Worm (Caenorhabditis elegans) whole organism, L3 larva: ENCODE results near the gene gst-42.

ENCODE experiments used
- ZK546.5 ChIP-seq: sonication (generic microtip); optimal IDR thresholded peaks from 2 replicates; lab custom pipeline; 2017; ENCODE audit warnings: missing biosample characterization, missing genetic modification characterization
- ceh-16 ChIP-seq: sonication (generic microtip); optimal IDR thresholded peaks from 2 replicates; lab custom pipeline; 2017; ENCODE audit warnings: missing biosample characterization, missing genetic modification characterization
- ceh-82 ChIP-seq: fragments of 150-350 bp; optimal IDR thresholded peaks from 2 replicates; lab custom pipeline; 2014; ENCODE audit warnings: missing biosample characterization, missing genetic modification characterization
- ceh-9 ChIP-seq: sonication (generic microtip); optimal IDR thresholded peaks from 2 replicates; lab custom pipeline; 2018; ENCODE audit warnings: missing biosample characterization, missing genetic modification characterization
- egl-5 ChIP-seq: fragments of 150-350 bp; optimal IDR thresholded peaks from 2 replicates; lab custom pipeline; 2017; ENCODE audit warnings: missing biosample characterization, missing genetic modification reagents, missing genetic modification characterization, inconsistent platforms
- elt-2 ChIP-seq: sonication (generic microtip); optimal IDR thresholded peaks from 2 replicates; lab custom pipeline; 2016; ENCODE audit warnings: missing genetic modification reagents, mild to moderate bottlenecking, missing genetic modification characterization, missing compliant biosample characterization
- elt-3 ChIP-seq, 3 experiments: fragments of 150-350 bp in 1 of 3; sonication (generic microtip) in 2 of 3; optimal IDR thresholded peaks; 2 replicates in 2 of 3; 4 replicates in 1 of 3; lab custom pipeline; 2014 to 2017; ENCODE audit warnings: missing biosample characterization in 3 of 3, missing genetic modification characterization in 3 of 3
- eor-1 ChIP-seq, 2 experiments: fragments of 150-350 bp; optimal IDR thresholded peaks; 2 replicates each; lab custom pipeline; 2014 to 2018; ENCODE audit warnings: missing biosample characterization in 2 of 2, missing genetic modification characterization in 2 of 2
- fkh-10 ChIP-seq: sonication (generic microtip); optimal IDR thresholded peaks from 2 replicates; lab custom pipeline; 2017; ENCODE audit warnings: missing biosample characterization, missing genetic modification reagents, missing genetic modification characterization
- fkh-2 ChIP-seq: fragments of 150-350 bp; optimal IDR thresholded peaks from 2 replicates; lab custom pipeline; 2014; ENCODE audit warnings: missing biosample characterization, missing genetic modification reagents, missing genetic modification characterization
- jun-1 ChIP-seq: fragments of 150-350 bp; optimal IDR thresholded peaks from 2 replicates; lab custom pipeline; 2014; ENCODE audit warnings: missing biosample characterization, missing genetic modification reagents, missing genetic modification characterization
- lin-15B ChIP-seq: fragments of 150-350 bp; optimal IDR thresholded peaks from 2 replicates; lab custom pipeline; 2014; ENCODE audit warnings: missing biosample characterization, missing genetic modification characterization
- lin-39 ChIP-seq: fragments of 150-350 bp; optimal IDR thresholded peaks from 2 replicates; lab custom pipeline; 2018; ENCODE audit warnings: missing biosample characterization, missing genetic modification reagents, missing genetic modification characterization
- lsy-12 ChIP-seq: sonication (generic microtip); optimal IDR thresholded peaks from 2 replicates; lab custom pipeline; 2016; ENCODE audit warnings: mild to moderate bottlenecking, missing genetic modification characterization, missing compliant biosample characterization
- nfya-1 ChIP-seq: sonication (generic microtip); optimal IDR thresholded peaks from 2 replicates; lab custom pipeline; 2017; ENCODE audit warnings: missing genetic modification characterization, mild to moderate bottlenecking, missing compliant biosample characterization, antibody characterized with exemption, moderate library complexity; ENCODE audit not compliant: insufficient read depth
- nhr-23 ChIP-seq: fragments of 150-350 bp; optimal IDR thresholded peaks from 2 replicates; lab custom pipeline; 2014; ENCODE audit warnings: missing biosample characterization, missing genetic modification reagents, missing genetic modification characterization
- nhr-25 ChIP-seq: sonication (generic microtip); optimal IDR thresholded peaks from 2 replicates; lab custom pipeline; 2017; ENCODE audit warnings: missing biosample characterization, missing genetic modification characterization
- nhr-28 ChIP-seq: fragments of 150-350 bp; optimal IDR thresholded peaks from 2 replicates; lab custom pipeline; 2014; ENCODE audit warnings: missing biosample characterization, missing genetic modification characterization
- nhr-43 ChIP-seq: sonication (generic microtip); optimal IDR thresholded peaks from 2 replicates; lab custom pipeline; 2016; ENCODE audit warnings: mild to moderate bottlenecking, missing genetic modification characterization, missing compliant biosample characterization; ENCODE audit not compliant: poor library complexity, severe bottlenecking
- nhr-67 ChIP-seq: fragments of 150-350 bp; optimal IDR thresholded peaks from 2 replicates; lab custom pipeline; 2014; ENCODE audit warnings: missing biosample characterization, missing genetic modification characterization
- nhr-76 ChIP-seq: fragments of 150-350 bp; sonication (generic microtip); optimal IDR thresholded peaks from 5 replicates; lab custom pipeline; 2014; ENCODE audit warnings: missing biosample characterization, missing genetic modification characterization
- nhr-77 ChIP-seq: fragments of 150-350 bp; optimal IDR thresholded peaks from 2 replicates; lab custom pipeline; 2014; ENCODE audit warnings: missing biosample characterization, missing genetic modification characterization
- pha-4 ChIP-seq: fragments of 150-350 bp; optimal IDR thresholded peaks from 2 replicates; lab custom pipeline; 2014; ENCODE audit warnings: missing biosample characterization, missing genetic modification reagents, missing genetic modification characterization
- pqm-1 ChIP-seq: fragments of 150-350 bp; optimal IDR thresholded peaks from 2 replicates; lab custom pipeline; 2017; ENCODE audit warnings: missing biosample characterization, missing genetic modification characterization, inconsistent platforms
- sea-2 ChIP-seq: fragments of 150-350 bp; sonication (generic microtip); optimal IDR thresholded peaks from 4 replicates; lab custom pipeline; 2014; ENCODE audit warnings: missing biosample characterization, missing genetic modification reagents, missing genetic modification characterization
- snpc-4 ChIP-seq: fragments of 150-350 bp; optimal IDR thresholded peaks from 2 replicates; lab custom pipeline; 2014; ENCODE audit warnings: missing biosample characterization, missing genetic modification characterization
- tbx-2 ChIP-seq: sonication (generic microtip); optimal IDR thresholded peaks from 2 replicates; lab custom pipeline; 2016; ENCODE audit warnings: mild to moderate bottlenecking, missing genetic modification characterization, missing compliant biosample characterization
- unc-62 ChIP-seq: fragments of 150-350 bp; sonication (generic microtip); optimal IDR thresholded peaks from 4 replicates; lab custom pipeline; 2014; ENCODE audit warnings: missing biosample characterization, missing genetic modification reagents, missing genetic modification characterization
- zag-1 ChIP-seq: fragments of 150-350 bp; optimal IDR thresholded peaks from 2 replicates; lab custom pipeline; 2014; ENCODE audit warnings: missing biosample characterization, missing genetic modification characterization
- ztf-11 ChIP-seq: fragments of 150-350 bp; optimal IDR thresholded peaks from 2 replicates; lab custom pipeline; 2014; ENCODE audit warnings: missing biosample characterization, missing genetic modification characterization
- ztf-4 ChIP-seq: fragments of 150-350 bp; optimal IDR thresholded peaks from 2 replicates; lab custom pipeline; 2014; ENCODE audit warnings: missing biosample characterization, missing genetic modification characterization

gst-42 gene

DNA sequence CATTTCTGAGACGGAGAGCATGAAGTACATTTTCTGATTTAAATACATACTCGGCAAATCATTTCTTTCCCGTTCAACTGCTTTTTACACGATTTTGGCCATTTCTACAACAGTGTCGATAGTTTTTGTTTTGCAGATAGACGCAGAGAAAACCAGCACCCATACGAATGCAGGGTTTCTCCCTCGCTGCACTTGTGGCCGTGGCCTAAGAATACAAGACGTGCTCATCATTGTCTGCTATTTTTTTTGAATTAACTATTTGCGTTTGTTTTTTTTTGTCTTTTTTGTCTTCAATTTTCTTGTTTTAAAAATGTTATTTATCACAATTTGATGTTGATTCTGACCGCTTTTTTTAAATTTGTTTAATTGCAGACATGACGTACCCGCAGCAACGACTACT is 34.6 kb downstream of the gst-42 start, which contains the start of gene smcl-1 (continued):
- TF ChIP-seq lin-15B (tag; lab: Kevin White, UChicago) = peak; percentile 41

DNA sequence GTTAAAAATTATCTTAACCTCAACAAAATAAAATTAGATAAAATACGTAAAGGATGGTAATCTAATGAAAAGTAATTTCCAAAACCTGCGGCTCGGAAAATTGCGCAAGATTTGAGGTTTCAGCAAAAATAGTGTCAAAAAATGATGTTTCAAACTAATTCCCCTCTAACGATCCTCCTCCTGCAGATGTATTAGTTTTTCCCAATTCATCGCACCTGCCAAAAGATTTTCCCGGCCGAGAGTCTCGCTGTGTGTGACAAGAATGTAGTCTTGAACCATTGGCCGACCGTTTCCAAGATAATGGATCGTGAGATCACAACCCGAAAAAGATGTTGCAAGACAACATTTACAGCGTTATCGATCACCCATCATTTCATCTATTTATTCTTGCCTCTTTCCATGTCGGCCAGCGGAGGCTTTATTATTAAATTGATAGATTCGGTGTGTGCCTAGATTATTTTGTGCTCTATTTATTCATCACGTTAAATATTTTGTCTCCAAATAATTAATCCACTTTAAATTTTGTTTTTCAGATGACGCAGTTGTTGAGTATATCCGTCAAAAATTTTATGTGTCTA is 37.6 kb downstream of the gst-42 start, which contains the start of the genes C44C10.10 and C44C10.5:
Gene C44C10.10, plus strand, starts transcription at position 301 of the 578 bp plus-strand sequence.
Gene C44C10.5, plus strand, starts transcription at position 528 of the 578 bp plus-strand sequence.
- TF ChIP-seq pha-4 (tag; lab: Kevin White, UChicago) (no peak), zag-1 (no peak), ceh-16 (tag; lab: Kevin White, UChicago) (no peak), unc-62 (GFP tag; lab: Kevin White, UChicago) (no peak), nhr-23 (no peak), elt-3 (tag; optimal IDR thresholded peaks at IDR 0.05; lab: Kevin White, UChicago) (no peak), lin-15B (tag; lab: Kevin White, UChicago) (no peak), nhr-25 (no peak), nhr-67 (tag; lab: Kevin White, UChicago) (no peak), ceh-82 (tag; lab: Kevin White, UChicago) (no peak), ceh-9 (tag; lab: Kevin White, UChicago) (no peak), tbx-2 (tag; lab: Kevin White, UChicago) (no peak)
- TF ChIP-seq, all 47 proteins: peak for 0

DNA sequence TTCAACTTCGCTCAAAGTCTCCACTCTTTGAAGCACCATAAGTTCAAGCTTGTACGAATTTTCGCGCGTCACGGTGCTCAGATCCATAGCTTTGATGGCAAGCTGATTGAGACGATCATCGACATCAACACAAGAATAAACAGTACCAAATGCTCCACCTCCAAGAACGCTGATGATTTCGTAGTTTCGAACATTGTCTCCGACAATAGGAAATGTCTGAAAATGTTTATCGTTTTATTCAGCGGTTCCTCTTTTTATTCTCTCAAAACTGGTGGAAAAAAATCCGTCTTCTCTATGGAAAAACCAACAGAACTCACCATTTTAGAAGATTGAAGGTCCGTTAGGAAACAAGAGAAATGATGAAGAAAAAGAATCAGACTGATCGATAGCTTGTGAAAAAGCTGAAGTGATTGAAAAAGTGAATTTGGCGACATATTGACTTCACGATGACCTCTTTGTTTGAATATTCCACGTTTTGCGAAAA is 39.9 kb downstream of the gst-42 start, which contains the start of gene C44C10.7:
Gene C44C10.7, minus strand, starts transcription at position 434 of the 484 bp plus-strand sequence.
- TF ChIP-seq sea-2 (GFP tag; lab: Kevin White, UChicago) (no peak), fkh-10 (GFP tag; lab: Kevin White, UChicago) (no peak), ztf-11 (no peak), ceh-82 (tag; lab: Kevin White, UChicago) (no peak), zag-1 (no peak), nfya-1 (no peak), ceh-9 (tag; lab: Kevin White, UChicago) (no peak), ceh-16 (tag; lab: Kevin White, UChicago) (no peak), ztf-4 (tag; lab: Kevin White, UChicago) (no peak), egl-5 (no peak), nhr-43 (tag; lab: Kevin White, UChicago) (no peak), eor-1 (tag; optimal IDR thresholded peaks at IDR 0.05; lab: Kevin White, UChicago) (no peak), nhr-76 (tag; lab: Kevin White, UChicago) (no peak), lsy-12 (no peak), pha-4 (tag; lab: Kevin White, UChicago) (no peak)

DNA sequence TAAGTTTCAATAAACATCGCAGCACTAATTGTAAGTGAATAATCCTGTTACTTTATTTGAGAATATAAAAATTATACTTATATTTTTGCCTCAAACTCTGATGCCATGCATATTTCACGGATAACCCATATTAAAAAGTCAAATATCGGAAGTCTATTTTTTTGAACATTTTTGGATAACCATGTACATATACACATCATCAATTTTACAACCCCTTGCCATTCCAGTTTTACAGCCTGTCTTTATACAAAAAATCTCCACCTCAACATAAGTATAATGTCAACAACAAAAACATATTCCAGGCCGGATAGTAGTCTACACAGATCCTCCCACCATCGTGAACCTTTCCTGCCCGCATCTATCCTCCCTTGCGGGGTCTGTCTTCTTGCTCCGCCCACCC is 43.5 kb downstream of the gst-42 start, which contains the start of gene hnd-1:
Gene hnd-1, plus strand, starts transcription at position 301 of the 400 bp plus-strand sequence.
- TF ChIP-seq snpc-4 (tag; lab: Kevin White, UChicago) (no peak), fkh-2 (tag; lab: Kevin White, UChicago) (no peak), nhr-28 (no peak), nhr-67 (tag; lab: Kevin White, UChicago) (no peak), zag-1 (no peak), ZK546.5 (tag; lab: Kevin White, UChicago) (no peak), pqm-1 (no peak), ztf-11 (no peak), lin-39 (no peak)

DNA sequence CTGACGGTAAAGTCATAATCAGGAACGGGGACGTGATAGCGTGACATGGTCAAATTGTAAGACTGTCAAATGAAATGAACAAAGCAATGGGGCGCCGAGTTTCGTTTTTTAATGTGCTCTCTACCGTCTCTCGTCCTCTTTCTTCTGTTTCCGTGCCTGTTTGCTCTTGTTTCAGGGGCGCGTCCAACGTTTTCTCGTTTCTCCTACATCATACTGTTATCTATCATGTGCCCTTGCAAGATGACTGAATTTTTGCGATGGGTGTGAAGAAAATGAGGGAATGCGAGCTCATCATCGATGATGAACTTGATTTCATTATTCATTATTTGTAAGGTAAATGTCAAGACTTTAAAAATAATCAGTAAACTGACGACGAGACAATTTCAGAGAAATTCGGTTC is 46.9 kb downstream of the gst-42 start, which contains the start of gene T04F8.7:
Gene T04F8.7, minus strand, starts transcription at position 130 of the 400 bp plus-strand sequence.
- TF ChIP-seq nhr-77 (tag; lab: Kevin White, UChicago) (no peak), jun-1 (peak; percentile 15), pqm-1 (peak; percentile 79), elt-2 (tag; lab: Kevin White, UChicago) (peak; percentile 91)
